Worm (Caenorhabditis elegans): ENCODE results near the gene F56D5.6.

ce11 chrIV:9441391-9441790, 39.7 kb downstream of the F56D5.6 start:
- TF ChIP-seq nhr-25 (tag; optimal IDR thresholded peaks at IDR 0.05) (no peak), egl-27 (tag; optimal IDR thresholded peaks at IDR 0.05) (no peak), sem-4 (tag; optimal IDR thresholded peaks at IDR 0.05) (no peak), ztf-1 (GFP tag; conservative IDR thresholded peaks at IDR 0.05) (no peak), snpc-4 (tag; optimal IDR thresholded peaks at IDR 0.05) (no peak), elt-1 (tag; optimal IDR thresholded peaks at IDR 0.05) (no peak), nhr-12 (tag; optimal IDR thresholded peaks at IDR 0.05) (no peak), mdl-1 (tag; optimal IDR thresholded peaks at IDR 0.05) (no peak), unc-62 (GFP tag; optimal IDR thresholded peaks at IDR 0.05) (no peak), nhr-11 (tag; optimal IDR thresholded peaks at IDR 0.05) (no peak)
